Fruit fly (Drosophila melanogaster) whole organism, embryonic: ENCODE data around the gene Shal.

Experiments
- Antp ChIP-seq: fragments of 200-800 bp; sonication (Bioruptor generic); optimal IDR thresholded peaks from 3 replicates; lab custom pipeline; 2016; ENCODE audit warnings: missing biosample characterization, missing genetic modification characterization
- Asciz ChIP-seq: fragments of 200-800 bp; sonication (Bioruptor generic); optimal IDR thresholded peaks from 2 replicates; lab custom pipeline; 2017; ENCODE audit warnings: missing biosample characterization, mild to moderate bottlenecking, missing genetic modification characterization, missing genetic modification reagents
- Awh ChIP-seq: fragments of 200-800 bp; sonication (Bioruptor generic); IDR thresholded peaks from 2 replicates; pipeline ENCODE4, ENCODE4 v1.3.6; 2022; ENCODE audit warnings: missing biosample characterization, missing genetic modification characterization
- Bdp1 ChIP-seq: fragments of 200-800 bp; sonication (Bioruptor generic); optimal IDR thresholded peaks from 3 replicates; lab custom pipeline; 2016; ENCODE audit warnings: missing biosample characterization, missing genetic modification characterization
- CG10209 ChIP-seq: fragments of 200-800 bp; sonication (Bioruptor generic); optimal IDR thresholded peaks from 3 replicates; lab custom pipeline; 2017; ENCODE audit warnings: missing biosample characterization, mild to moderate bottlenecking, missing genetic modification characterization, missing genetic modification reagents
- CG10654 ChIP-seq: fragments of 200-800 bp; sonication (Bioruptor generic); optimal IDR thresholded peaks from 2 replicates; lab custom pipeline; 2016; ENCODE audit warnings: missing biosample characterization, missing genetic modification characterization
- CG11398 ChIP-seq: fragments of 200-800 bp; sonication (Bioruptor generic); optimal IDR thresholded peaks from 2 replicates; lab custom pipeline; 2016; ENCODE audit warnings: missing biosample characterization, missing genetic modification characterization
- CG12391 ChIP-seq: fragments of 200-800 bp; sonication (Bioruptor generic); optimal IDR thresholded peaks from 3 replicates; lab custom pipeline; 2018; ENCODE audit warnings: missing biosample characterization, mild to moderate bottlenecking, missing genetic modification characterization, moderate library complexity
- CG1603 ChIP-seq: fragments of 200-800 bp; sonication (Bioruptor generic); optimal IDR thresholded peaks from 2 replicates; lab custom pipeline; 2019; ENCODE audit warnings: missing biosample characterization, mild to moderate bottlenecking, missing genetic modification characterization, moderate library complexity
- CG18476 ChIP-seq: fragments of 200-800 bp; sonication (Bioruptor generic); optimal IDR thresholded peaks from 2 replicates; lab custom pipeline; 2016; ENCODE audit warnings: missing biosample characterization, mild to moderate bottlenecking, missing genetic modification characterization
- CG18599 ChIP-seq: fragments of 200-800 bp; sonication (Bioruptor generic); optimal IDR thresholded peaks from 3 replicates; lab custom pipeline; 2017; ENCODE audit warnings: missing biosample characterization, missing genetic modification characterization, mild to moderate bottlenecking, moderate library complexity, missing genetic modification reagents
- CG2202 ChIP-seq: fragments of 200-800 bp; sonication (Bioruptor generic); optimal IDR thresholded peaks from 2 replicates; lab custom pipeline; 2018; ENCODE audit warnings: missing biosample characterization, mild to moderate bottlenecking, missing genetic modification characterization
- CG4328 ChIP-seq: fragments of 200-800 bp; sonication (Bioruptor generic); optimal IDR thresholded peaks from 3 replicates; lab custom pipeline; 2017; ENCODE audit warnings: missing biosample characterization, missing genetic modification reagents, missing genetic modification characterization
- CG7987 ChIP-seq: fragments of 200-800 bp; sonication (Bioruptor generic); optimal IDR thresholded peaks from 2 replicates; lab custom pipeline; 2018; ENCODE audit warnings: missing biosample characterization, mild to moderate bottlenecking, missing genetic modification characterization, moderate library complexity
- CG8478 ChIP-seq: fragments of >200 bp; optimal IDR thresholded peaks from 2 replicates; lab custom pipeline; 2018
- CG9215 ChIP-seq: fragments of 200-800 bp; sonication (Bioruptor generic); IDR thresholded peaks from 2 replicates; pipeline ENCODE4 v1.3.6; 2022; ENCODE audit warnings: missing biosample characterization, missing genetic modification characterization
- Drgx ChIP-seq: fragments of 200-800 bp; sonication (Bioruptor generic); IDR thresholded peaks from 2 replicates; pipeline ENCODE4 v1.3.6; 2022; ENCODE audit warnings: missing biosample characterization, missing genetic modification characterization
- Eip74EF ChIP-seq, 2 experiments: fragments of 200-800 bp in 1 of 2; fragments of >200 bp in 1 of 2; sonication (Bioruptor generic) in 1 of 2; optimal IDR thresholded peaks; 2 replicates each; lab custom pipeline; 2017 to 2019; ENCODE audit warnings: missing biosample characterization in 2 of 2, missing genetic modification characterization in 2 of 2, mild to moderate bottlenecking in 1 of 2, moderate library complexity in 1 of 2
- GATAe ChIP-seq: fragments of 200-800 bp; sonication (Bioruptor generic); conservative IDR thresholded peaks from 2 replicates; pipeline ENCODE4 v1.3.6; 2022; ENCODE audit warnings: missing biosample characterization, missing genetic modification characterization
- HLHmδ ChIP-seq: fragments of 200-800 bp; sonication (Bioruptor generic); optimal IDR thresholded peaks from 2 replicates; lab custom pipeline; 2018; ENCODE audit warnings: missing biosample characterization, mild to moderate bottlenecking, missing genetic modification characterization, moderate library complexity
- Hand ChIP-seq: fragments of 200-800 bp; sonication (Bioruptor generic); optimal IDR thresholded peaks from 2 replicates; lab custom pipeline; 2017; ENCODE audit warnings: mild to moderate bottlenecking, missing biosample characterization, missing genetic modification reagents, missing genetic modification characterization
- Max ChIP-seq: fragments of 200-800 bp; sonication (Bioruptor generic); optimal IDR thresholded peaks from 2 replicates; lab custom pipeline; 2016; ENCODE audit warnings: missing biosample characterization, mild to moderate bottlenecking, missing genetic modification characterization
- Med ChIP-seq: fragments of 200-800 bp; sonication (Bioruptor generic); peaks from one replicate; lab custom pipeline; 2016; ENCODE audit warnings: missing biosample characterization, missing genetic modification characterization, mild to moderate bottlenecking, inconsistent platforms, moderate library complexity
- NFAT ChIP-seq: fragments of 200-800 bp; sonication (Bioruptor generic); IDR thresholded peaks from 2 replicates; pipeline ENCODE4 v1.3.6; 2022; ENCODE audit warnings: missing biosample characterization, missing genetic modification characterization
- NfI ChIP-seq: fragments of 200-800 bp; sonication (Bioruptor generic); optimal IDR thresholded peaks from 3 replicates; lab custom pipeline; 2018; ENCODE audit warnings: missing biosample characterization, mild to moderate bottlenecking, missing genetic modification characterization, moderate library complexity
- Oli ChIP-seq: fragments of 200-800 bp; sonication (Bioruptor generic); optimal IDR thresholded peaks from 2 replicates; lab custom pipeline; 2018; ENCODE audit warnings: missing biosample characterization, mild to moderate bottlenecking, missing genetic modification characterization, moderate library complexity
- Poxn ChIP-seq: fragments of 200-800 bp; sonication (Bioruptor generic); IDR thresholded peaks from 2 replicates; pipeline ENCODE4 v1.3.6; 2022; ENCODE audit warnings: missing biosample characterization, missing genetic modification characterization
- Sin3A ChIP-seq: fragments of >200 bp; optimal IDR thresholded peaks from 2 replicates; lab custom pipeline; 2018
- YL-1 ChIP-seq: fragments of 200-800 bp; sonication (Bioruptor generic); optimal IDR thresholded peaks from 3 replicates; lab custom pipeline; 2017; ENCODE audit warnings: missing biosample characterization, mild to moderate bottlenecking, missing genetic modification characterization
- ab ChIP-seq: fragments of 200-800 bp; sonication (Bioruptor generic); optimal IDR thresholded peaks from 2 replicates; lab custom pipeline; 2016; ENCODE audit warnings: missing biosample characterization, missing genetic modification characterization
- ap ChIP-seq: fragments of 200-800 bp; sonication (Bioruptor generic); IDR thresholded peaks from 2 replicates; pipeline ENCODE4 v1.3.6; 2022; ENCODE audit warnings: missing biosample characterization, missing genetic modification characterization
- bigmax ChIP-seq: fragments of 200-800 bp; sonication (Bioruptor generic); optimal IDR thresholded peaks from 2 replicates; lab custom pipeline; 2018; ENCODE audit warnings: missing biosample characterization, mild to moderate bottlenecking, missing genetic modification characterization
- cad ChIP-seq: fragments of >200 bp; optimal IDR thresholded peaks from 2 replicates; lab custom pipeline; 2017; ENCODE audit warnings: missing biosample characterization, missing genetic modification characterization
- caup ChIP-seq: fragments of 200-800 bp; sonication (Bioruptor generic); optimal IDR thresholded peaks from 3 replicates; lab custom pipeline; 2017; ENCODE audit warnings: missing biosample characterization, mild to moderate bottlenecking, missing genetic modification characterization, moderate library complexity; ENCODE audit not compliant: severe bottlenecking
- chn ChIP-seq: fragments of 200-800 bp; sonication (Bioruptor generic); optimal IDR thresholded peaks from 2 replicates; lab custom pipeline; 2016; ENCODE audit warnings: missing biosample characterization, missing genetic modification characterization
- ewg ChIP-seq: fragments of 200-800 bp; sonication (Bioruptor generic); optimal IDR thresholded peaks from 3 replicates; lab custom pipeline; 2017; ENCODE audit warnings: mild to moderate bottlenecking, missing biosample characterization, missing genetic modification reagents, missing genetic modification characterization
- hb ChIP-seq: fragments of 200-800 bp; sonication (Bioruptor generic); IDR thresholded peaks from 3 replicates; pipeline ENCODE4 v1.3.6; 2022; ENCODE audit warnings: missing biosample characterization, missing genetic modification characterization; ENCODE audit not compliant: partially characterized antibody
- knrl ChIP-seq: fragments of 200-800 bp; sonication (Bioruptor generic); IDR thresholded peaks from 3 replicates; pipeline ENCODE4 v1.3.6; 2022; ENCODE audit warnings: missing biosample characterization, missing genetic modification characterization; ENCODE audit not compliant: partially characterized antibody
- odd ChIP-seq: fragments of 200-800 bp; sonication (Bioruptor generic); optimal IDR thresholded peaks from 2 replicates; lab custom pipeline; 2017; ENCODE audit warnings: missing biosample characterization, mild to moderate bottlenecking, missing genetic modification characterization
- otp ChIP-seq: fragments of 200-800 bp; sonication (Bioruptor generic); IDR thresholded peaks from 3 replicates; pipeline ENCODE4, ENCODE4 v1.3.6; 2022; ENCODE audit warnings: missing biosample characterization, missing genetic modification characterization
- p53 ChIP-seq: fragments of 200-800 bp; sonication (Bioruptor generic); optimal IDR thresholded peaks from 2 replicates; lab custom pipeline; 2016; ENCODE audit warnings: missing biosample characterization, missing genetic modification characterization
- pan ChIP-seq, 4 experiments: fragments of >200 bp in 3 of 4; fragments of 200-800 bp in 1 of 4; sonication (Bioruptor generic) in 1 of 4; optimal IDR thresholded peaks in 3 of 4; IDR thresholded peaks in 1 of 4; 2 replicates each; pipeline versions ENCODE4 v1.3.6 to Lab custom; 2017 to 2022; ENCODE audit warnings: missing biosample characterization in 2 of 4, missing genetic modification characterization in 2 of 4, mixed read lengths in 1 of 4
- pho ChIP-seq: fragments of 200-800 bp; sonication (Bioruptor generic); optimal IDR thresholded peaks from 2 replicates; lab custom pipeline; 2016; ENCODE audit warnings: missing biosample characterization, missing genetic modification characterization
- phol ChIP-seq: fragments of 200-800 bp; sonication (Bioruptor generic); optimal IDR thresholded peaks from 3 replicates; lab custom pipeline; 2018; ENCODE audit warnings: missing biosample characterization, mild to moderate bottlenecking, missing genetic modification characterization, moderate library complexity
- sens-2 ChIP-seq: fragments of 200-800 bp; sonication (Bioruptor generic); IDR thresholded peaks from 2 replicates; pipeline ENCODE4 v1.3.6; 2022; ENCODE audit warnings: missing biosample characterization, missing genetic modification characterization
- vfl ChIP-seq: fragments of 200-800 bp; sonication (Bioruptor generic); optimal IDR thresholded peaks from 2 replicates; lab custom pipeline; 2016; ENCODE audit warnings: missing biosample characterization, missing genetic modification characterization
- vnd ChIP-seq: fragments of 200-800 bp; sonication (Bioruptor generic); IDR thresholded peaks from 3 replicates; pipeline ENCODE4 v1.3.6; 2022; ENCODE audit warnings: missing biosample characterization, missing genetic modification characterization; ENCODE audit not compliant: partially characterized antibody
- wor ChIP-seq: fragments of 200-800 bp; sonication (Bioruptor generic); IDR thresholded peaks from 2 replicates; pipeline ENCODE4 v1.3.6; 2022; ENCODE audit warnings: missing biosample characterization, missing genetic modification characterization
- yki ChIP-seq: fragments of >200 bp; optimal IDR thresholded peaks from 3 replicates; lab custom pipeline; 2018

The Shal gene

dm6 chr3L:19552136-19552773 is 32.1 kb downstream of the Shal start, which contains the start of the genes Ltn1 and CG9300:
Gene Ltn1 (minus strand): TSS chr3L:19552290.
Gene CG9300 (plus strand): TSS chr3L:19552420.
- TF ChIP-seq bigmax (no peak), otp (GFP tag; lab: Robert Waterston, UW) (0 out of 3 replicates have a peak, but pooled peaks have one; percentile 21), Oli (no peak), Med (no peak), Asciz (GFP tag; lab: Kevin White, UChicago) (no peak), NFAT (GFP tag; lab: Robert Waterston, UW) (peak; percentile 50; the same call in 1 of the 2 replicates), knrl (GFP tag; lab: Robert Waterston, UW) (peak; percentile 56), Poxn (GFP tag; lab: Robert Waterston, UW) (no peak), CG18599 (GFP tag; lab: Kevin White, UChicago) (no peak), CG7987 (GFP tag; lab: Kevin White, UChicago) (peak; percentile 55), Max (peak; percentile 93), CG8478 (lab: Kevin White, UChicago) (no peak), wor (GFP tag; lab: Robert Waterston, UW) (no peak), CG10209 (GFP tag; lab: Kevin White, UChicago) (no peak), CG10654 (GFP tag; lab: Kevin White, UChicago) (peak; percentile 5), pan (optimal IDR thresholded peaks at IDR 0.05; lab: Kevin White, UChicago) (no peak), pan (GFP tag; optimal IDR thresholded peaks at IDR 0.05 in 1 of 2, IDR thresholded peaks at IDR 0.05 in 1 of 2) (no peak), ap (GFP tag; lab: Robert Waterston, UW) (no peak), CG9215 (GFP tag; lab: Robert Waterston, UW) (no peak), cad (GFP tag; lab: Kevin White, UChicago) (peak; percentile 72), CG11398 (GFP tag; lab: Kevin White, UChicago) (peak; percentile 29), CG2202 (tag; lab: Kevin White, UChicago) (no peak), CG4328 (GFP tag; lab: Kevin White, UChicago) (no peak), Awh (GFP tag; lab: Robert Waterston, UW) (0 out of 2 replicates have a peak, but pooled peaks have one; percentile 8), vnd (no peak), phol (tag; lab: Kevin White, UChicago) (peak; percentile 53), Hand (no peak), Antp (GFP tag; lab: Kevin White, UChicago) (peak; percentile 23), caup (GFP tag; lab: Kevin White, UChicago) (no peak), chn (no peak), CG1603 (tag; lab: Kevin White, UChicago) (no peak), Drgx (GFP tag; lab: Robert Waterston, UW) (no peak), ewg (GFP tag; lab: Kevin White, UChicago) (peak; percentile 61), yki (lab: Kevin White, UChicago) (no peak), vfl (peak; percentile 0), hb (GFP tag; lab: Robert Waterston, UW) (no peak), CG18476 (no peak), odd (no peak), sens-2 (GFP tag; lab: Robert Waterston, UW) (peak; percentile 40; the same call in 1 of the 2 replicates), Sin3A (peak; percentile 83), HLHmδ (GFP tag; lab: Kevin White, UChicago) (peak; percentile 74), p53 (peak; percentile 44), Eip74EF (GFP tag; optimal IDR thresholded peaks at IDR 0.05; lab: Kevin White, UChicago) (no peak), Bdp1 (GFP tag; lab: Kevin White, UChicago) (peak; percentile 24), YL-1 (GFP tag; lab: Kevin White, UChicago) (peak; percentile 99), GATAe (GFP tag; lab: Robert Waterston, UW) (no peak), CG12391 (tag; lab: Kevin White, UChicago) (no peak), ab (GFP tag; lab: Kevin White, UChicago) (no peak), NfI (GFP tag; lab: Kevin White, UChicago) (peak; percentile 50), pho (GFP tag; lab: Kevin White, UChicago) (peak; percentile 14)
